Fruit fly (Drosophila melanogaster) whole organism, adult: Measurements from ENCODE around the gene Galt.

Source experiments
- CG11617 ChIP-seq: fragments of 200-800 bp; sonication (Bioruptor generic); optimal IDR thresholded peaks from 2 replicates; lab custom pipeline; 2017; ENCODE audit warnings: mild to moderate bottlenecking, missing biosample characterization, missing genetic modification reagents, missing genetic modification characterization
- CG12768 ChIP-seq: fragments of 200-800 bp; sonication (Bioruptor generic); optimal IDR thresholded peaks from 2 replicates; lab custom pipeline; 2017; ENCODE audit warnings: missing biosample characterization, missing genetic modification characterization, mild to moderate bottlenecking, moderate library complexity, missing genetic modification reagents
- CG14711 ChIP-seq: fragments of 200-800 bp; sonication (Bioruptor generic); optimal IDR thresholded peaks from 2 replicates; lab custom pipeline; 2018; ENCODE audit warnings: missing biosample characterization, mild to moderate bottlenecking, missing genetic modification characterization, moderate library complexity
- CG1620 ChIP-seq: fragments of 200-800 bp; sonication (Bioruptor generic); optimal IDR thresholded peaks from 2 replicates; lab custom pipeline; 2016; ENCODE audit warnings: missing biosample characterization, missing genetic modification characterization
- CG33017 ChIP-seq: fragments of 200-800 bp; sonication (Bioruptor generic); optimal IDR thresholded peaks from 2 replicates; lab custom pipeline; 2018; ENCODE audit warnings: missing biosample characterization, mild to moderate bottlenecking, missing genetic modification characterization, moderate library complexity
- CG5204 ChIP-seq: fragments of 200-800 bp; sonication (Bioruptor generic); optimal IDR thresholded peaks from 2 replicates; lab custom pipeline; 2016; ENCODE audit warnings: missing biosample characterization, missing genetic modification characterization
- CG7045 ChIP-seq: fragments of 200-800 bp; sonication (Bioruptor generic); optimal IDR thresholded peaks from 2 replicates; lab custom pipeline; 2017; ENCODE audit warnings: missing biosample characterization, mild to moderate bottlenecking, missing genetic modification characterization
- CG7101 ChIP-seq: fragments of 200-800 bp; sonication (Bioruptor generic); optimal IDR thresholded peaks from 2 replicates; lab custom pipeline; 2018; ENCODE audit warnings: missing biosample characterization, mild to moderate bottlenecking, missing genetic modification characterization, moderate library complexity
- Clk ChIP-seq: fragments of 200-800 bp; sonication (Bioruptor generic); optimal IDR thresholded peaks from 2 replicates; lab custom pipeline; 2017; ENCODE audit warnings: missing biosample characterization, missing genetic modification characterization
- Crg-1 ChIP-seq: fragments of 200-800 bp; sonication (Bioruptor generic); optimal IDR thresholded peaks from 2 replicates; lab custom pipeline; 2016; ENCODE audit warnings: missing biosample characterization, missing genetic modification characterization
- Hr96 ChIP-seq: fragments of 200-800 bp; sonication (Bioruptor generic); optimal IDR thresholded peaks from 2 replicates; lab custom pipeline; 2016; ENCODE audit warnings: missing biosample characterization, missing genetic modification characterization
- Mnt ChIP-seq: fragments of 200-800 bp; sonication (Bioruptor generic); optimal IDR thresholded peaks from 2 replicates; lab custom pipeline; 2016; ENCODE audit warnings: missing biosample characterization, mild to moderate bottlenecking, missing genetic modification characterization
- bab1 ChIP-seq: fragments of 200-800 bp; sonication (Bioruptor generic); optimal IDR thresholded peaks from 3 replicates; lab custom pipeline; 2019; ENCODE audit warnings: missing biosample characterization, mild to moderate bottlenecking, missing genetic modification characterization, moderate library complexity
- cic ChIP-seq: fragments of 200-800 bp; sonication (Bioruptor generic); optimal IDR thresholded peaks from 2 replicates; lab custom pipeline; 2017; ENCODE audit warnings: missing biosample characterization, mild to moderate bottlenecking, missing genetic modification characterization, moderate library complexity
- cnc ChIP-seq, 2 experiments: fragments of >200 bp; optimal IDR thresholded peaks; 2 replicates each; lab custom pipeline; 2017
- kay ChIP-seq: fragments of 200-800 bp; sonication (Bioruptor generic); peaks from one replicate; lab custom pipeline; 2016; ENCODE audit warnings: missing biosample characterization, missing genetic modification characterization, borderline replicate concordance
- ovo ChIP-seq: fragments of 200-800 bp; sonication (Bioruptor generic); optimal IDR thresholded peaks from 2 replicates; lab custom pipeline; 2016; ENCODE audit warnings: missing biosample characterization, missing genetic modification characterization
- pad ChIP-seq: fragments of 200-800 bp; sonication (Bioruptor generic); optimal IDR thresholded peaks from 3 replicates; lab custom pipeline; 2017; ENCODE audit warnings: missing biosample characterization, missing genetic modification characterization, mild to moderate bottlenecking, moderate library complexity, missing genetic modification reagents
- tj ChIP-seq: fragments of 200-800 bp; sonication (Bioruptor generic); optimal IDR thresholded peaks from 3 replicates; lab custom pipeline; 2017; ENCODE audit warnings: missing biosample characterization, mild to moderate bottlenecking, missing genetic modification characterization, moderate library complexity
- toe ChIP-seq: fragments of 200-800 bp; sonication (Bioruptor generic); optimal IDR thresholded peaks from 2 replicates; lab custom pipeline; 2016; ENCODE audit warnings: missing biosample characterization, missing genetic modification characterization

Galt gene

DNA sequence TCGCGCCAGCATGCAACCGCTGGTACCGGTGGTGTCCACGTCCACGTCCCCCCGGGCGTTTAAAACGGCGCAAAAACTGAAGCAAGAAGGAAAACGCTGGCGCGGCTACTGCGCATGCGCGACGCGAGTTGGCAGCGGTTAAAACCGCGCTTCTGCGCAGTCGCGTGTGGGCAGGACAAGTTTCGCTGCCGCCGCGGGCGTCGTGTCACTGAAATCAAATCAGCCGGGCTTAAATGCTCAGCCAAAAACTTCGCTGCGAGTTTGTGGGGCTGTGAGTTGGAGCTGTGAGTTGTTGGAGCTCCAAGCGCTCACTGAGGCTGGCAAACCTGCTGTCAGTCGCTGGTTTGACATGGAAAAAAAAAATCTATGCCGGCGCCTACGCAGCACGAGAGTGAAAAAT lies 37.2 kb upstream of the Galt start:
- TF ChIP-seq CG7101 (tag; lab: Kevin White, UChicago) (no peak), CG11617 (GFP tag; lab: Kevin White, UChicago) (no peak), CG7045 (GFP tag; lab: Kevin White, UChicago) (no peak), Mnt (GFP tag; lab: Kevin White, UChicago) (no peak), Crg-1 (no peak), CG14711 (tag; lab: Kevin White, UChicago) (no peak), toe (GFP tag; lab: Kevin White, UChicago) (no peak), cnc (optimal IDR thresholded peaks at IDR 0.05; lab: Kevin White, UChicago) (no peak), pad (GFP tag; lab: Kevin White, UChicago) (no peak), CG5204 (no peak)

DNA sequence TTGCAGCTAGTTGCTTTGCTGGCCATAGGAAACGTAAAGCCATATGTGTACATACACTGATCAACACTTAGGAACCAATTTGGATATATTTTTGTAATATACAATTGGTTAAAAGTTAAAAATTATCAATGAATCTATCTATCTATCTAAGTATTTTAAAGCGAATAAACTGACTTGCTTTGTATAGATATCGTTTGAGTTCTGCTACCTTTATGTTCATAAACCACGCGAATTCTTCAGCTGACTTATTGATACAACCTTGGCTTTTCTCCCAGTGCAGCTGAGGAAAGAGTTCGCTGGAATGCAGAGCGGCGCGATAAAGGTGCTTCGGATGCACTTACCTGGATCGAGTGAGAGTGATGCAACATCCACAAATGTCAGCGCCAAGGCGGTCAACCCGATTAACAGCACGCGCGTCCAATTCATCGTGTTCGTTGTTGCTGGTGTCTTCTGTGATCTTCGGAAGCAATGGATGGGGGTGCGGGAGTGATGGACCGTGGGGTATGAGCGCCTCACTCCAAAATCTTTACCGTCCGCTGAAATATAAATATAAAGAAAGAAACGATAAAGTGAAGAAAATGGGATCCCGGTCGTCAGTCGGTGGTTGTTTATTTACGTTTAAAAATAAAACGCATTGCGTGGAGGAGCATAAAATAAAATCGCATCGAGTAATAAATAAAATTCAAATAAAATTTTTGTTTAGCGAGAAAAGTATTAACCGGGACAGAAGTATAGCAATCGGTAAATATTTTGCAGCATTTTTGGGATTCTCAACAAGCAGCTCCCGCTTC lies 33.8 kb upstream of the Galt start:
- TF ChIP-seq CG7045 (GFP tag; lab: Kevin White, UChicago), result no peak
- TF ChIP-seq CG7101 (tag; lab: Kevin White, UChicago), result no peak
- TF ChIP-seq CG12768, result no peak
- no peak for TF ChIP-seq CG1620
- no peak for TF ChIP-seq Mnt (GFP tag; lab: Kevin White, UChicago)
- no peak for TF ChIP-seq toe (GFP tag; lab: Kevin White, UChicago)
- no peak for TF ChIP-seq Hr96 (GFP tag; lab: Kevin White, UChicago)
- no peak for TF ChIP-seq cic
- no peak for TF ChIP-seq ovo (GFP tag; lab: Kevin White, UChicago)
- TF ChIP-seq Clk (GFP tag; lab: Kevin White, UChicago), result no peak

DNA sequence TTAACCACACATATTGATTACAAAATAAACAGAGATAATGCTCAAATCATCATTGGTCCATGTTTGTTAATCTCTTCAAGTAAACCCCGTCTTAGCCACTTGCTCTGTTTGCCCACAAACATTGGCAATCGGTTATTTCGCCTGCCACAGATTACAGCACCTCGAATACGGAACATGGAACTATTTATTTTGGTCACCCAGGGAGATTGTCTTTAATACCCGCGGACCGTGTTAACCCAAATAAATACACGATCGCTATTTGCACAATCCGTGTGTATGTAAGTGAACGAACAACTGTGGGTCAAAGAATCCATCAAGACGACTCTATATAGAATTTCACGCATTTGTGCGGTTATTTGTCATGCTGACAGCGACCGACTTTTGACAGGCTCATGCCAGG lies 32.9 kb upstream of the Galt start:
- no peak for TF ChIP-seq pad (GFP tag; lab: Kevin White, UChicago)
- no peak for TF ChIP-seq kay (GFP tag; lab: Kevin White, UChicago)

DNA sequence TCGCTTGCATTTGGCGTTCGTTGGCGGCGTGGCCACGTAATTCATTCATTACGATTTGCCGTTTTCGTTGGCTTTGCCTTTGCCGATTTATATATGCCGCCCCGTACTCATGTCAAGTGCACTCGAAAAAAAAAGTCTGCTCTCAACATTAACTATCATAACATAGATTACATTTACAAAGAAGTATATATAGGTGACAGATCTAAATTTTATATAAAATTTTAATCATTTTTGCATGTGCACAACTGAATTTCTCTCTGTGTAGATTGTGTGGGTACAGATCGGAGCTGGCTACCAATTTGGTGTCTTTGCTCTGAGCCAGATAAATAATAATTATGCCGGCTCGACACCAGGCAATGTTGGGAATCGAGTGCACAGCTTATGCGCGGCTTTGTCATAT lies 30.6 kb upstream of the Galt start:
- TF ChIP-seq Crg-1, result no peak
- TF ChIP-seq cnc (optimal IDR thresholded peaks at IDR 0.05; lab: Kevin White, UChicago), result no peak
- TF ChIP-seq CG1620, result no peak

DNA sequence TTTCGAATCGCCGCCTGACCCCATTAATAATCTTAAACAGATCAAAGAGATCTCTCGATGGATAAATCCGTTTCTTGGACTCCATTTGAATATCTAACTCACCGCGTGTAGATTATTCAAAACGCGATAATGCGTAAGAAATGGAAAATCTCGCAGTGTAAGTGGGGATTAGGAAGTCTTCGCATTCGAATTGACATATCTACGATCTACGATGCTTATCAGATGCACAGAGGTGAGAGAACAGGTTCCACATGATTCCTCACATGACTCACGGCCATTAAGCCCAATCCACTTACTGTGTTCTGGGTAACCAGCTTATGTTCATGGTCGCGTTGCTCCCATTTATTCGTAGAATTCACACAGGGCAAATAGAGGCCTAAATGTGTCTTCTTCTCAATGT lies 28.4 kb upstream of the Galt start:
- TF ChIP-seq CG5204 (no peak), CG7045 (GFP tag; lab: Kevin White, UChicago) (no peak), Crg-1 (no peak), kay (GFP tag; lab: Kevin White, UChicago) (no peak), CG11617 (GFP tag; lab: Kevin White, UChicago) (no peak), CG1620 (no peak), toe (GFP tag; lab: Kevin White, UChicago) (no peak), bab1 (GFP tag; lab: Kevin White, UChicago) (no peak), CG12768 (no peak)

DNA sequence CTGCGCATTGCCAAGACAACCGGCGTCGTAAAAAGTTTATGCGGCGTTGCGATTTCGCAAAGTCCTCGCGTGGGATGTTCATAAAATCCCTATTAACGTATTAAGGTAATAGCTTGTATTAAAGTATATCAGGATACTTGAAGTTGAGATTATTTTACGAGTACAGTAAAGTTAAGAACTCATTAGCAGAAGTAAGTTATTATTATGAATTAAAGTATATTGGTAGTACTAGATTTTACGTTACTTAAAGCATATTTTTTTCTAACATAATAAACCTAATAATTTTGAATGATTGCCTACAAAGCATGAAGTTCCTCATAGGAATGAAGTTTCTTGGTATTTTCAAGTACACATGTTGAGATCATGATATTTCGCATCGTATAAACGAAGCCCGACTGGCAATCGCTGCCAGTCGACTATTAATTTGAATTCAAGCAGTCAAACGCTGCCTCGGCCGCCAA lies 26.0 kb upstream of the Galt start:
- TF ChIP-seq CG14711 (tag; lab: Kevin White, UChicago), result no peak
- no peak for TF ChIP-seq CG7045 (GFP tag; lab: Kevin White, UChicago)
- TF ChIP-seq CG33017 (tag; lab: Kevin White, UChicago), result no peak
- no peak for TF ChIP-seq Clk (GFP tag; lab: Kevin White, UChicago)
- TF ChIP-seq CG12768, result no peak
- no peak for TF ChIP-seq tj
- TF ChIP-seq CG1620, result no peak
- TF ChIP-seq kay (GFP tag; lab: Kevin White, UChicago), result no peak
- TF ChIP-seq CG11617 (GFP tag; lab: Kevin White, UChicago), result no peak

DNA sequence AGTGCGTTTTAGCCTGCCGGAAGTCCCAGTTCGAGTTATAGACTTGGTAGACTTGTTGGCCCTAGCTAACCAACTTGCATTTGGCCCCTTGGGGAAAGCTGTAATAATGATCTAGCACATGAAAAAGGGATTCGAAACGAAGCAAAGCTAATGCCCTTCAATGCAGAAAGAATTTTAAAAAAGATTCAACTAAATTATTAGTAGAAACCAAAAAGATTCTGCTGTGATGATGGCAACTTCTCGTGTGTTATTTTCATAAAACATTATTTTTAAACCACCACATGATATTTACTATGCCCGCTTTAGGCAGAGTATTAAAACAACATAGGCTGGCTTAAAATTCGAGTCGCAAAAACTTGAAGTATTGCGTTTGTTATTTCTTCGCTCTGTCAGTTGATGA lies 24.2 kb upstream of the Galt start:
- TF ChIP-seq cnc (optimal IDR thresholded peaks at IDR 0.05; lab: Kevin White, UChicago) (no peak), Crg-1 (no peak)

- no peak for TF ChIP-seq tj
- no peak for TF ChIP-seq CG11617 (GFP tag; lab: Kevin White, UChicago)
- TF ChIP-seq pad (GFP tag; lab: Kevin White, UChicago), result no peak
- TF ChIP-seq cic, result no peak
- no peak for TF ChIP-seq CG7045 (GFP tag; lab: Kevin White, UChicago)
- TF ChIP-seq Crg-1, result no peak
- TF ChIP-seq CG5204, result no peak
- no peak for TF ChIP-seq kay (GFP tag; lab: Kevin White, UChicago)
- no peak for TF ChIP-seq CG14711 (tag; lab: Kevin White, UChicago)
- TF ChIP-seq CG12768, result no peak
- TF ChIP-seq ovo (GFP tag; lab: Kevin White, UChicago), result no peak
- no peak for TF ChIP-seq toe (GFP tag; lab: Kevin White, UChicago)
- no peak for TF ChIP-seq cnc (optimal IDR thresholded peaks at IDR 0.05; lab: Kevin White, UChicago)
- no peak for TF ChIP-seq Mnt (GFP tag; lab: Kevin White, UChicago)
- TF ChIP-seq CG1620, result no peak
- no peak for TF ChIP-seq Hr96 (GFP tag; lab: Kevin White, UChicago)
These were observed 18.8 kb upstream of the Galt start, which contains the start of gene CG11327 for dm6 chr2L:6686612-6687011. Gene CG11327, minus strand, starts transcription at chr2L:6686712.
